Worm (Caenorhabditis elegans): ENCODE measurements around the gene srsx-11.

DNA sequence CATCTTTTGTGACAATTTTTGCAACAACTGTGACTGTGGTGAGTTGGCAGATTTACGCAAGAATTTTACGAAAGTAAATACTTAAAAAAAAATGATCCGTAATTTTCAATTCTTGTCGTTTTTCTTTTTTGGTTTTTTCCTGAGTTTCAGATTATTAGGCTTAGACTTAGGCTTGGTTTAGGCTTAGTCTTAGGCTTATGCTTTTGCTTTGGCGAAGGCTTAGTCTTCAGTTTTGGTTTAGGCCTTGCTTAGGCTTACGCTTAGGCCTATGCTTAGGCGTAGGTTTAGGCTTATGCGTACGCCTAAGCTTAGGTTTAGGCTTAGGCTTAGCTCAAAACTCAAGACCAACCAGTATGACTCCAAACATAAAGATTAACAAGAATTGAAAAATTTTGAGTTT lies 21.3 kb downstream of the srsx-11 start:
- TF ChIP-seq tab-1 (GFP tag; IDR thresholded peaks at IDR 0.05) (no peak), ztf-29 (GFP tag; IDR thresholded peaks at IDR 0.05) (no peak), med-1 (GFP tag; optimal IDR thresholded peaks at IDR 0.05; ENCODE audit: insufficient read depth) (no peak), flt-1 (GFP tag; IDR thresholded peaks at IDR 0.05) (no peak), klf-2 (GFP tag; conservative IDR thresholded peaks at IDR 0.05) (no peak), T22C8.4 (GFP tag; IDR thresholded peaks at IDR 0.05) (no peak)
